Worm (Caenorhabditis elegans): ENCODE results near the gene F14D7.12.

F14D7.12 gene

ce11 chrV:14314236-14314635 is 14.4 kb downstream of the F14D7.12 start, which contains the start of gene F47B8.1:
Gene F47B8.1 (minus strand): TSS chrV:14314336.
- TF ChIP-seq T07F8.4 (tag; optimal IDR thresholded peaks at IDR 0.05), result no peak
- no peak for TF ChIP-seq cebp-1 (GFP tag; IDR thresholded peaks at IDR 0.05)
- TF ChIP-seq cebp-1 (tag; optimal IDR thresholded peaks at IDR 0.05), result no peak
- no peak for TF ChIP-seq bed-1 (GFP tag; IDR thresholded peaks at IDR 0.05)
- no peak for TF ChIP-seq tlf-1 (GFP tag; optimal IDR thresholded peaks at IDR 0.05)
- TF ChIP-seq efl-1 (GFP tag; optimal IDR thresholded peaks at IDR 0.05), result no peak
- TF ChIP-seq hmg-20 (GFP tag; IDR thresholded peaks at IDR 0.05), result no peak
- TF ChIP-seq F57C9.4 (tag; optimal IDR thresholded peaks at IDR 0.05), result no peak
- no peak for TF ChIP-seq K12H6.12 (tag; optimal IDR thresholded peaks at IDR 0.05)
- no peak for TF ChIP-seq dox-1 (GFP tag; IDR thresholded peaks at IDR 0.05)
- TF ChIP-seq sea-2 (GFP tag; IDR thresholded peaks at IDR 0.05), result no peak
- no peak for TF ChIP-seq Y53G8AR.9 (GFP tag; conservative IDR thresholded peaks at IDR 0.05)
- no peak for TF ChIP-seq F39B2.1 (GFP tag; IDR thresholded peaks at IDR 0.05)
- no peak for TF ChIP-seq lin-35 (GFP tag; optimal IDR thresholded peaks at IDR 0.05)
- TF ChIP-seq dpff-1 (tag; optimal IDR thresholded peaks at IDR 0.05), result no peak
- no peak for TF ChIP-seq unc-130 (GFP tag; optimal IDR thresholded peaks at IDR 0.05)
- no peak for TF ChIP-seq gei-17 (GFP tag; optimal IDR thresholded peaks at IDR 0.05)
- no peak for TF ChIP-seq nhr-120 (GFP tag; IDR thresholded peaks at IDR 0.05)
- TF ChIP-seq madf-6 (GFP tag; IDR thresholded peaks at IDR 0.05), result no peak

DNA sequence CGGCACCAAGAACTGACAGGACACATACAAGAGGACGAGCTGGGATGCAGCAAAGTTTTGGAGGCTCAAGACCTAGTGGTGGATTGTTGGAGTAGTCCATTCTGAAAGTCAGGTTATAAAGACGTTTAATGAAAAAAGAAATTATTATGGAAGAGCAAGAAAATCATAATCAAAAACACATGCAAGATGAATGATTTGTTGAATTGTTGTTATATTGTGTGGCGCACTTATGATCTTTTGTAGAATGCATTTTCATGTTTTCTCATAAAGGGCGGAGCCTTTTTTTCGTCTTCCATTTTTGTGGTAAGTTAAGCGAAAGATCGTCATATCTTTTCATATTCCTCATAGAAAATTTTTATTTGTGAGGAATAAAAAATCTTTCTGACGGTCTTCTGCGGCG is 16.7 kb downstream of the F14D7.12 start, which contains the start of gene F47B8.2:
Gene F47B8.2 (minus strand): TSS at position 101 of the 400 bp plus-strand sequence.
- no peak for TF ChIP-seq K11D2.4 (GFP tag; IDR thresholded peaks at IDR 0.05)
- TF ChIP-seq F57A8.1 (GFP tag; optimal IDR thresholded peaks at IDR 0.05), result no peak
- TF ChIP-seq ama-1 (optimal IDR thresholded peaks at IDR 0.05), result no peak
- TF ChIP-seq ama-1 (GFP tag; optimal IDR thresholded peaks at IDR 0.05), result no peak
- no peak for TF ChIP-seq cebp-2 (GFP tag; IDR thresholded peaks at IDR 0.05)
- TF ChIP-seq aptf-3 (GFP tag; IDR thresholded peaks at IDR 0.05), result no peak
- TF ChIP-seq ZK185.1 (tag; optimal IDR thresholded peaks at IDR 0.05; ENCODE audit: poor library complexity, severe bottlenecking), result no peak
- TF ChIP-seq unc-130 (GFP tag; optimal IDR thresholded peaks at IDR 0.05), result no peak

ce11 chrV:14317204-14317603 is 17.4 kb downstream of the F14D7.12 start:
- no peak for TF ChIP-seq lsl-1 (GFP tag; optimal IDR thresholded peaks at IDR 0.05)
- TF ChIP-seq athp-1 (tag; optimal IDR thresholded peaks at IDR 0.05), result no peak
- TF ChIP-seq F52B5.7 (tag; optimal IDR thresholded peaks at IDR 0.05), result no peak
- no peak for TF ChIP-seq snpc-1.1 (tag; optimal IDR thresholded peaks at IDR 0.05; ENCODE audit: insufficient read depth)
- no peak for TF ChIP-seq rpc-1 (optimal IDR thresholded peaks at IDR 0.05)
- TF ChIP-seq rpc-1 (tag; optimal IDR thresholded peaks at IDR 0.05), result no peak
- TF ChIP-seq snpc-3.4 (tag; optimal IDR thresholded peaks at IDR 0.05), result no peak
- no peak for TF ChIP-seq ztf-26 (tag; optimal IDR thresholded peaks at IDR 0.05)
- TF ChIP-seq attf-6 (GFP tag; IDR thresholded peaks at IDR 0.05), result no peak
- TF ChIP-seq lin-26 (GFP tag; IDR thresholded peaks at IDR 0.05), result no peak

DNA sequence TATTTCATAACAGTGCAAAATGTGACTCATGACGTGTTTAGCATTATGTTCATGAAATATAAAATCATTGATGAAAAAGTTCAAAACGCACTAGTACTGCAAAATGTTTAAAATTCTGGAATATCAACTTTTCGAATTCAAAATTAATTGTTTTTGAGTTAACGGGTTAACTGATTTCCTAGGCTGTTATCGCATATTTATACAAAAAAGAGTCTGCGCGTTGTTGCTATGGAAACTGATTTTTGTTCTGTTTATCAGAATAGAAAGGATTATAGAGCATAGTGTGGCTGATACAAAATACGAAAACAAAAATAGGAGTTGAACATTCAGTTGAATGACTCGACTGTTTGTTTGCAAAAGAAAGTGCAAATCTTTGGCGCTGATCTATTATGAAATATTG is 17.8 kb downstream of the F14D7.12 start:
- TF ChIP-seq akir-1 (GFP tag; optimal IDR thresholded peaks at IDR 0.05), result no peak
- TF ChIP-seq cebp-1 (GFP tag; IDR thresholded peaks at IDR 0.05), result no peak
- TF ChIP-seq cebp-1 (tag; optimal IDR thresholded peaks at IDR 0.05), result peak; percentile 1
- no peak for TF ChIP-seq lsy-27 (tag; optimal IDR thresholded peaks at IDR 0.05; ENCODE audit: borderline replicate concordance, insufficient read depth)

Data from whole organism, young adult.